Worm (Caenorhabditis elegans) whole organism, midembryonic: ENCODE measurements around the gene aqp-7.

ENCODE experiments used
- T22C8.4 ChIP-seq: fragments of 200-800 bp; sonication (Bioruptor generic); IDR thresholded peaks from 2 replicates; pipeline ENCODE4 v1.3.6; 2022; ENCODE audit warnings: missing genetic modification characterization, missing compliant biosample characterization
- cog-1 ChIP-seq: sonication (generic microtip); optimal IDR thresholded peaks from 2 replicates; lab custom pipeline; 2016; ENCODE audit warnings: missing genetic modification characterization, missing compliant biosample characterization
- flt-1 ChIP-seq: fragments of 200-800 bp; sonication (Bioruptor generic); IDR thresholded peaks from 2 replicates; pipeline ENCODE4 v1.3.6; 2022; ENCODE audit warnings: missing genetic modification characterization, missing compliant biosample characterization
- klf-2 ChIP-seq: fragments of 200-800 bp; sonication (Bioruptor generic); conservative IDR thresholded peaks from 2 replicates; pipeline ENCODE4 v1.3.6; 2022; ENCODE audit warnings: missing genetic modification reagents, missing genetic modification characterization, missing compliant biosample characterization
- med-1 ChIP-seq: sonication (generic microtip); optimal IDR thresholded peaks from 2 replicates; lab custom pipeline; 2017; ENCODE audit warnings: missing genetic modification characterization, mild to moderate bottlenecking, missing compliant biosample characterization, antibody characterized with exemption, missing genetic modification reagents; ENCODE audit not compliant: insufficient read depth
- ref-1 ChIP-seq: fragments of 200-800 bp; sonication (Bioruptor generic); conservative IDR thresholded peaks from 2 replicates; pipeline ENCODE4 v1.3.6; 2022; ENCODE audit warnings: missing genetic modification reagents, missing genetic modification characterization, missing compliant biosample characterization
- tab-1 ChIP-seq: fragments of 200-800 bp; sonication (Bioruptor generic); IDR thresholded peaks from 2 replicates; pipeline ENCODE4 v1.3.6; 2022; ENCODE audit warnings: missing genetic modification characterization, missing compliant biosample characterization
- ztf-23 ChIP-seq: fragments of 200-800 bp; sonication (Bioruptor generic); IDR thresholded peaks from 2 replicates; pipeline ENCODE4 v1.3.6; 2022; ENCODE audit warnings: missing genetic modification reagents, missing genetic modification characterization, missing compliant biosample characterization
- ztf-29 ChIP-seq: fragments of 200-800 bp; sonication (Bioruptor generic); IDR thresholded peaks from 2 replicates; pipeline ENCODE4 v1.3.6; 2022; ENCODE audit warnings: missing genetic modification reagents, missing genetic modification characterization, missing compliant biosample characterization

aqp-7 gene

DNA sequence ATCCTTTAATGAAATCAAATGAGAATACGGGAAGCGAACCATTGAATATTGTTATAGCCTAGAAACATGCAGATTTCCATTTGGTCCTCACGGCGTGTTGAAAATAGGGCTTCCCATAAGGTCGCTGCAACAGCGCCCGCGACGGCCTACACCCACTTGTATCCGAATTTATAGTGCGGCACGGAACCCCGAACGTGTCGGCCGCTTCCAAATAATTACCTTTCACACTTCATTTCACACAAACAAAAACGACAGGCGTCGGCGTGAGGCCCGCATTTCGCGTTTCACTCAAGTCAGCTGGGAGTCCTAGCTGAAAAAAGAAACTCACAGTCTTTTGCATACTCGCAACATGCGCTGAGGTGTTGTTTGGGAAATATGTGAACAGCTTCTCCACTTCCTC is 8.6 kb downstream of the aqp-7 start:
- TF ChIP-seq med-1 (GFP tag; lab: Kevin White, UChicago) (no peak), cog-1 (tag; lab: Kevin White, UChicago) (no peak), ztf-23 (no peak), T22C8.4 (GFP tag; lab: Robert Waterston, UW) (no peak), tab-1 (no peak), klf-2 (GFP tag; lab: Robert Waterston, UW) (no peak), ztf-29 (GFP tag; lab: Robert Waterston, UW) (no peak)

DNA sequence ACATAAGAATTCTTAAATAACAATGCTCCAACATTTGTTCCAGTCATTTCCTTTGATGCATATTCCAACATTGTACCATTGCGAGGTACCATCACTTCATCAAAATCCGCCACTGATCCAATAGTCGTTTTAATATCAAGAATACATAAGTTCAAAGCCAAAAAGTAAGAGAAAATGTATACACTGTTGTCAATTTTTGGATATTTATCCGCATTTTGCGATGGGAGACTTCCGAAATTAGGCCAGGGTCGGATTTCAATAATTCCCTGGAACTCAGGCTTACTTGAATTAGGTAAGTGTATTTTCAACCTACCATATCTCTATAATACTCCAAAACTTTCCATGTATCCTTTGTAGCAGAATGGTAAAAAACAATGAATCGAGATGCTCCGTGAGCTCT is 9.3 kb downstream of the aqp-7 start, which contains the start of gene M02F4.2:
Gene M02F4.2, minus strand, starts transcription at position 101 of the 400 bp plus-strand sequence.
- TF ChIP-seq med-1 (GFP tag; lab: Kevin White, UChicago) (no peak), T22C8.4 (GFP tag; lab: Robert Waterston, UW) (no peak), ztf-23 (no peak), flt-1 (GFP tag; lab: Robert Waterston, UW) (no peak), ref-1 (GFP tag; lab: Robert Waterston, UW) (no peak), cog-1 (tag; lab: Kevin White, UChicago) (no peak), ztf-29 (GFP tag; lab: Robert Waterston, UW) (no peak), tab-1 (no peak), klf-2 (GFP tag; lab: Robert Waterston, UW) (no peak)

DNA sequence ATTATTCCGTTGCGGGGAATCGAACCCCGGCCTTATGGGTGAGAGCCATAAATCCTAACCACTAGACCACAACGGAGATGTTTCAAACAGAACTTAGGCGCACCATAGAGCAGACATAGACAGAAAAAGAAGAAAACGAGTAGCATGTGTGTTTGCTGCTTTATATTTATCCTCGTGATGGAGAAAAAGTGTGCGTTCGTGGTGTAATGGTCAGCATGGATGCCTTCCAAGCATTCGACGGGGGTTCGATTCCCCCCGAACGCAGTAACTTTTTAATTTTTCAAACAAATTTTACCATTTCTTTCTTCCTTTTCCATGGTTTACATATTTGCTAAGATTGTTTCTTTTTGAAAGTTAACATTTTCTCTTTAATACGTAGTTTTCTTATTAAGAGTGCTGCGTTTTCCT is 11.1 kb downstream of the aqp-7 start:
- peak; percentile 95 for TF ChIP-seq klf-2 (GFP tag; lab: Robert Waterston, UW)
- peak; percentile 79 for TF ChIP-seq med-1 (GFP tag; lab: Kevin White, UChicago)
- TF ChIP-seq ztf-29 (GFP tag; lab: Robert Waterston, UW) = peak; percentile 96
- TF ChIP-seq T22C8.4 (GFP tag; lab: Robert Waterston, UW) = peak; percentile 94
- TF ChIP-seq flt-1 (GFP tag; lab: Robert Waterston, UW) = peak; percentile 97
- TF ChIP-seq cog-1 (tag; lab: Kevin White, UChicago) = peak; percentile 92
- TF ChIP-seq ztf-23 = peak; percentile 98
- peak; percentile 92 for TF ChIP-seq ref-1 (GFP tag; lab: Robert Waterston, UW)
- TF ChIP-seq tab-1 = peak; percentile 97

DNA sequence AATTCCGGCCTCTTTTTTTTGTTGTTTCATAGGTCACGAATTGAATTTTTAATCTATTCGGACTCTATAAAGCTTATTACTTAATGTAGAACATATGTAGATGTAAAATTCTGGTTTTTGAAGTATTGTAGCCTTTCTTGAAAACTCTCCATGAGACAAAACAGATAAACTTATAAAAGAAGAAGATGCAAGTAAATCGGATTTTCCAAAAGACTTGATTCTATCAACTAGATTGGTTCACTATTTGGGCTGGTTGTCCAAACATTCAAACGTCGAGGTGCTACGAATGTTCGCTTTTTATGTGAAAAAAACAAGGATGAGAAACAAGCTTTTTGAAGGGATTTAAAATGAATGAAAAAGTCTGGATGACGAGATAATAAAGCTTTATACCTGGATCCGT is 15.2 kb downstream of the aqp-7 start:
- no peak for TF ChIP-seq tab-1
- TF ChIP-seq med-1 (GFP tag; lab: Kevin White, UChicago) = no peak

DNA sequence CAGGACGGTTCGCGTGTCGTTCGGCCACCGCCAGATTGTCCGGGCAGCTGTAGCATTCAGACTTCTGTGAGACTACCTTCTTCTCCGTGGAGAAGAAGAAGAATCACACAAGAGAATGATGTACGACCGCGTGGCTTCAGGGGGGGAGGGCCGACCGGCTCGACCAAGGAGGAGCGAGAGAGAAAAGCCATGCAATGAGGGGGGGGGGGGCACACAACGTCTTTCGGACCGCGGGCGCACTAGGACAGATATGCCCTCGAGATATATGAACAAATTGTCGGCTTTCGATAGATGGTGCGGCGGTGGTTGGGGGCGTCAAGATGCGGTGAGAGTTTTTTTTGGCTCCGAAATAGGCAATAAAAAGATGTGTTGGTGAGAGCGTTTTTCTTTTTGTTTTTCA is 15.7 kb downstream of the aqp-7 start:
- no peak for TF ChIP-seq med-1 (GFP tag; lab: Kevin White, UChicago)

DNA sequence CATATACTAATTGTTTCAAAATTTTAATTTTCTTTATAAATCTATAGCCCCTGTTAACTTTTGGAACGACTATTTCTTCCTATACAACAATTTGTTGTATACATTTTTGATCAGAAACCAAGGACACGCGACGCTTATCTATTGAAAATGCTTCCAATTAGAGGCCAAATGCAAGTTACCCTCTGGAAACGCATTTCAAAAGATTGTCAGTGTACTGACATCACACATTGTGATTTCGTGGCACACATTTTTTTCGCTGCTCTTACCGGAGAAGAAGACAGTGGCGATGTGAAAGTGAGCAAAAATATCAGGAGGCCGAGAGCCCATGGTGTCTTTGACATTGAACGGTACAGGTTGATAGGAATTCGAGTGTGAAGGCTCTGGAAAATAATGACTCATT is 20.6 kb downstream of the aqp-7 start, which contains the start of gene cnnm-3:
Gene cnnm-3, minus strand, starts transcription at position 382 of the 400 bp plus-strand sequence.
- TF ChIP-seq T22C8.4 (GFP tag; lab: Robert Waterston, UW) (no peak), ztf-23 (no peak), ref-1 (GFP tag; lab: Robert Waterston, UW) (no peak)

DNA sequence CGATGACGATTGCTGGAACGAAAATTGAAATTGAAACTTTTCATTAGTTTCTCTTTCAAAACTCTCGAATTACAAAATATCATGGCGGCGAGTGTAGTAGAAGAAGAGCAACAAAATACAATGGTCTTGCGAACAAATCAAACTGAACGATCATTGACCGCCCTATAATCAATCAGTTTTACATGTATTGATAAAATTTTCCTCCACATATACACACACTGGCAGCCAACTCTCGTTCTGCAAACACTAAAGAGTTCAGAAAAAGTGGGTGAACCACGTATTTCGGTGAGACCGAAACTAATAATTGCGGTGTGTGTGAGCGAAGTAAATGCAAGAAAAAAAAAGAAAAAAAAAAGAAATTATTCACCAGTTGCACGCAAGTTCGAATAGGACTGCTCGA is 22.4 kb downstream of the aqp-7 start:
- TF ChIP-seq med-1 (GFP tag; lab: Kevin White, UChicago) (no peak), ref-1 (GFP tag; lab: Robert Waterston, UW) (no peak)

DNA sequence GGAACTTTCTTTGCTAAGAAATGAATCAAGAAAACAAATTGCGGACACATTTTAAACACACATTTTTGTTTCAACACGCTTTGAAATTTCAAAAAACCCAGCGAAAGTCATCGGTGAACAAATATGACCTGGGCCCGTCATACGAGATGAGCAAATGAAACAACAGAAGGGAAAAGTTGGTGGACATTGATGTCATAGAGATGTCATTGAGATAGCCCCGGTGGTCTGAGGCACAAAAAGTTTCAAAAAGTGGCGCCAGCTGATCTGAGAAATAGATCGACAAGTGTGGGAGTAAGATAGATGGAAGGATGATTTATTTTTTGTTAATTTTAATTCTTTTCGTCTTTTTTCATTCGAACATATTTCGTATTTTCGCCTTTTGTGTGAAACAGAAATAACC is 23.8 kb downstream of the aqp-7 start:
- TF ChIP-seq cog-1 (tag; lab: Kevin White, UChicago) = no peak
- TF ChIP-seq med-1 (GFP tag; lab: Kevin White, UChicago) = no peak
- TF ChIP-seq ztf-29 (GFP tag; lab: Robert Waterston, UW) = no peak
- no peak for TF ChIP-seq tab-1
- no peak for TF ChIP-seq T22C8.4 (GFP tag; lab: Robert Waterston, UW)
- no peak for TF ChIP-seq klf-2 (GFP tag; lab: Robert Waterston, UW)
- no peak for TF ChIP-seq ztf-23
- TF ChIP-seq flt-1 (GFP tag; lab: Robert Waterston, UW) = no peak
- TF ChIP-seq ref-1 (GFP tag; lab: Robert Waterston, UW) = no peak

DNA sequence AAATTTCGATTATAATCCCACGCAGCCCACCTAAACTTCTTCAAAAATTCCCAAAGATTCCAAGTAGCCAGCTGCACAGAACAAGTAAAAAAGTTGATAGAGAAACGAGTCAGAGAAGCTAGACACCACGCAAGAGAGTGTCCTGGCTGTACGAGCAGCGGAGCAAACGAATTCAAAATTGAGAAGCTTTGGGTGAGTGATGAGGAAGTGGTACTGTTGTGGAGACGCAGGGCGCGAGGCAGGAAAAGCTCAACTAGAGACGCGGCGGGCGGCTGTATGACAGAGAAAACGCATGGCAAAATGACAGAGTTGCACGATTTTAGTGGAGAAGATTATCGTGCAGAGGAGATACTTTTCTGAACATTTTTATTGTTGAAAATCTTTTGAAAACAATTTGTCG is 24.4 kb downstream of the aqp-7 start:
- TF ChIP-seq klf-2 (GFP tag; lab: Robert Waterston, UW) (no peak), ztf-29 (GFP tag; lab: Robert Waterston, UW) (no peak), tab-1 (no peak), cog-1 (tag; lab: Kevin White, UChicago) (no peak), ref-1 (GFP tag; lab: Robert Waterston, UW) (no peak), med-1 (GFP tag; lab: Kevin White, UChicago) (no peak), T22C8.4 (GFP tag; lab: Robert Waterston, UW) (no peak), ztf-23 (no peak), flt-1 (GFP tag; lab: Robert Waterston, UW) (no peak)

DNA sequence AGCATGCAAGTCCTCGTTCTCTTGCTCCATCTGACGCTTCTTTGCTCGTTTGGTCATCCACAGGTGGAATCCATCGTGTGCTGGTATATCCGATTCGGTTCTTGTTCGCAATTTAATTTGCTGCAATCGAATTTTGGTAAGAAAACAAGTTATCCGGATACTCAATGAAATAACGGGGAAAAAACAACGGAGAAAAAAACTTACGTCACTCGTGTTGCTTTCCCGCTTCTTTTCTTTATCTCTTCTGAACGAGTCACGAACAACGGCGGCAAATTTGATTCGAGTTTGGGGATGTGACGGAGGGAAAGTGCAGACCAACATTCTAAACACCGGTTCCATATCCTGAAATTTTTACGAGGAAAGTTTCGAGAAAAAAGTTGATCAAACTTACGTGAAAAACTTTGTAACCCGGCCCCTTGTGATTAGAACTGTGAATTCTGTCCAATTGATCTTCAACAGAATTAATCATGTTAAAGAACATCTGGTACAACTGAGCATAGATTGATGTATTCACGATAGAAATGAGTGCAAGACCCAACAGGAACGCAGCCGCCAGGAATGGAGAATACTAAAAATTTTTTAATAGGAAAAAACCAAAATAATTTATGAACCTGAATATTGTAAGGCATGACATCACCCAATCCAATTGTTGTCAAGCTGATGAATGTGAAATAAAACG is 26.6 kb downstream of the aqp-7 start:
- TF ChIP-seq ref-1 (GFP tag; lab: Robert Waterston, UW) = no peak
- no peak for TF ChIP-seq T22C8.4 (GFP tag; lab: Robert Waterston, UW)
- no peak for TF ChIP-seq flt-1 (GFP tag; lab: Robert Waterston, UW)
- no peak for TF ChIP-seq klf-2 (GFP tag; lab: Robert Waterston, UW)
- no peak for TF ChIP-seq tab-1
- TF ChIP-seq ztf-23 = no peak
